Worm (Caenorhabditis elegans): Measurements from ENCODE around the gene Y37E11AM.2.
A peak's percentile ranks its signal among the peaks of the same experiment; 100 is the strongest.

- no peak for TF ChIP-seq ets-7 (tag; optimal IDR thresholded peaks at IDR 0.05)
- TF ChIP-seq F13C5.2 (tag; optimal IDR thresholded peaks at IDR 0.05), result peak; percentile 28
- TF ChIP-seq ama-1 (optimal IDR thresholded peaks at IDR 0.05), result no peak
- TF ChIP-seq ceh-36 (tag; optimal IDR thresholded peaks at IDR 0.05), result no peak
- no peak for TF ChIP-seq flt-1 (GFP tag; IDR thresholded peaks at IDR 0.05)
Measured at ce11 chrIV:3742426-3742839, 17.2 kb upstream of the Y37E11AM.2 start.

Data from whole organism, early embryonic.